Comparison of ENCODE assay signal across 1 fruit fly cellular context in genomic region chrX:16308310-16308918, dm6.
TF ChIP-seq lines count a peak whose summit lies in the region.

Gene Had1, minus strand, starts transcription at chrX:16308667.

TF ChIP-seq in whole organism, embryonic, 481 proteins besides CTCF, POLR2A, EP300 and RAD21 (continued from another document):
- TF ChIP-seq Deaf1 (tag; optimal IDR thresholded peaks at IDR 0.05; lab: Kevin White, UChicago) (peak; percentile 71), otp (GFP tag; IDR thresholded peaks at IDR 0.05; lab: Robert Waterston, UW) (0 out of 3 replicates have a peak, but pooled peaks have one; percentile 33), grn (GFP tag; optimal IDR thresholded peaks at IDR 0.05; lab: Kevin White, UChicago) (peak; percentile 95), HmgZ (tag; optimal IDR thresholded peaks at IDR 0.05; lab: Kevin White, UChicago) (peak; percentile 22), D19A (tag; optimal IDR thresholded peaks at IDR 0.05; lab: Kevin White, UChicago) (no peak), CG3065 (GFP tag; optimal IDR thresholded peaks at IDR 0.05; lab: Kevin White, UChicago) (peak; percentile 11), NFAT (GFP tag; IDR thresholded peaks at IDR 0.05; lab: Robert Waterston, UW) (no peak), mirr (GFP tag; optimal IDR thresholded peaks at IDR 0.05; lab: Kevin White, UChicago) (peak; percentile 25), HLH4C (GFP tag; IDR thresholded peaks at IDR 0.05; lab: Robert Waterston, UW; ENCODE audit: partially characterized antibody) (0 out of 3 replicates have a peak, but pooled peaks have one; percentile 34), MESR4 (GFP tag; optimal IDR thresholded peaks at IDR 0.05; lab: Kevin White, UChicago) (peak; percentile 3), CG34376 (GFP tag; optimal IDR thresholded peaks at IDR 0.05; lab: Kevin White, UChicago) (peak; percentile 81), Bdp1 (GFP tag; optimal IDR thresholded peaks at IDR 0.05; lab: Kevin White, UChicago) (no peak), Rfx (GFP tag; IDR thresholded peaks at IDR 0.05; lab: Robert Waterston, UW) (peak; percentile 43; the same call in 1 of the 2 replicates), her (GFP tag; optimal IDR thresholded peaks at IDR 0.05; lab: Kevin White, UChicago) (no peak)
